Fruit fly (Drosophila melanogaster) whole organism, embryonic: ENCODE data around the gene Rpn9.

Experiments
- Ada2b ChIP-seq: fragments of 200-800 bp; sonication (Bioruptor generic); IDR thresholded peaks from 2 replicates; pipeline ENCODE4 v1.3.6; 2022; ENCODE audit warnings: missing biosample characterization, missing genetic modification characterization
- Atf6 ChIP-seq: fragments of 200-800 bp; sonication (Bioruptor generic); IDR thresholded peaks from 2 replicates; pipeline ENCODE4 v1.3.6; 2022; ENCODE audit warnings: missing biosample characterization, missing genetic modification characterization
- Awh ChIP-seq: fragments of 200-800 bp; sonication (Bioruptor generic); IDR thresholded peaks from 2 replicates; pipeline ENCODE4, ENCODE4 v1.3.6; 2022; ENCODE audit warnings: missing biosample characterization, missing genetic modification characterization
- CG10209 ChIP-seq: fragments of 200-800 bp; sonication (Bioruptor generic); optimal IDR thresholded peaks from 3 replicates; lab custom pipeline; 2017; ENCODE audit warnings: missing biosample characterization, mild to moderate bottlenecking, missing genetic modification characterization, missing genetic modification reagents
- CG12659 ChIP-seq: fragments of 200-800 bp; sonication (Bioruptor generic); optimal IDR thresholded peaks from 3 replicates; lab custom pipeline; 2017; ENCODE audit warnings: mild to moderate bottlenecking, missing biosample characterization, missing genetic modification reagents, missing genetic modification characterization
- CG12744 ChIP-seq: fragments of 200-800 bp; sonication (Bioruptor generic); optimal IDR thresholded peaks from 2 replicates; lab custom pipeline; 2016; ENCODE audit warnings: missing biosample characterization, missing genetic modification characterization
- CG12942 ChIP-seq: fragments of 200-800 bp; sonication (Bioruptor generic); optimal IDR thresholded peaks from 3 replicates; lab custom pipeline; 2016; ENCODE audit warnings: missing biosample characterization, missing genetic modification characterization
- CG13624 ChIP-seq: fragments of 200-800 bp; sonication (Bioruptor generic); optimal IDR thresholded peaks from 2 replicates; lab custom pipeline; 2016; ENCODE audit warnings: missing biosample characterization, missing genetic modification characterization
- CG15479 ChIP-seq: fragments of 200-800 bp; sonication (Bioruptor generic); optimal IDR thresholded peaks from 3 replicates; lab custom pipeline; 2019; ENCODE audit warnings: missing biosample characterization, mild to moderate bottlenecking, missing genetic modification characterization, moderate library complexity
- CG1603 ChIP-seq: fragments of 200-800 bp; sonication (Bioruptor generic); optimal IDR thresholded peaks from 2 replicates; lab custom pipeline; 2019; ENCODE audit warnings: missing biosample characterization, mild to moderate bottlenecking, missing genetic modification characterization, moderate library complexity
- CG16813 ChIP-seq: fragments of 200-800 bp; sonication (Bioruptor generic); IDR thresholded peaks from 3 replicates; pipeline ENCODE4 v1.3.6; 2022; ENCODE audit warnings: missing biosample characterization, missing genetic modification characterization; ENCODE audit not compliant: partially characterized antibody
- CG16863 ChIP-seq: fragments of 200-800 bp; sonication (Bioruptor generic); optimal IDR thresholded peaks from 3 replicates; lab custom pipeline; 2016; ENCODE audit warnings: missing biosample characterization, missing genetic modification characterization
- CG31388 ChIP-seq: fragments of 200-800 bp; sonication (Bioruptor generic); optimal IDR thresholded peaks from 2 replicates; lab custom pipeline; 2016; ENCODE audit warnings: missing biosample characterization, missing genetic modification characterization
- CG4617 ChIP-seq: fragments of 200-800 bp; sonication (Bioruptor generic); optimal IDR thresholded peaks from 3 replicates; lab custom pipeline; 2016; ENCODE audit warnings: missing biosample characterization, missing genetic modification characterization, borderline replicate concordance
- CG5180 ChIP-seq: fragments of 200-800 bp; sonication (Bioruptor generic); optimal IDR thresholded peaks from 3 replicates; lab custom pipeline; 2017; ENCODE audit warnings: missing biosample characterization, missing genetic modification characterization, mild to moderate bottlenecking, moderate library complexity, missing genetic modification reagents
- CG6791 ChIP-seq: fragments of 200-800 bp; sonication (Bioruptor generic); IDR thresholded peaks from 3 replicates; pipeline ENCODE4 v1.3.6; 2022; ENCODE audit warnings: missing biosample characterization, missing genetic modification characterization; ENCODE audit not compliant: partially characterized antibody
- CG7556 ChIP-seq: fragments of 200-800 bp; sonication (Bioruptor generic); optimal IDR thresholded peaks from 2 replicates; lab custom pipeline; 2017; ENCODE audit warnings: missing biosample characterization, mild to moderate bottlenecking, missing genetic modification characterization
- CG7839 ChIP-seq: fragments of 200-800 bp; sonication (Bioruptor generic); optimal IDR thresholded peaks from 3 replicates; lab custom pipeline; 2018; ENCODE audit warnings: missing biosample characterization, mild to moderate bottlenecking, missing genetic modification characterization, moderate library complexity
- CG8359 ChIP-seq: fragments of 200-800 bp; sonication (Bioruptor generic); optimal IDR thresholded peaks from 2 replicates; lab custom pipeline; 2017; ENCODE audit warnings: missing biosample characterization, mild to moderate bottlenecking, missing genetic modification characterization, borderline replicate concordance
- CG8388 ChIP-seq: fragments of 200-800 bp; sonication (Bioruptor generic); optimal IDR thresholded peaks from 2 replicates; lab custom pipeline; 2019; ENCODE audit warnings: missing biosample characterization, mild to moderate bottlenecking, missing genetic modification characterization, moderate library complexity
- D19A ChIP-seq: fragments of 200-800 bp; optimal IDR thresholded peaks from 3 replicates; lab custom pipeline; 2019; ENCODE audit warnings: missing biosample characterization, mild to moderate bottlenecking, missing genetic modification characterization, moderate library complexity
- Doc3 ChIP-seq: fragments of 200-800 bp; sonication (Bioruptor generic); IDR thresholded peaks from 3 replicates; pipeline ENCODE4 v1.3.6; 2022; ENCODE audit warnings: missing biosample characterization, missing genetic modification characterization; ENCODE audit not compliant: partially characterized antibody
- Dp ChIP-seq: fragments of 200-800 bp; sonication (Bioruptor generic); optimal IDR thresholded peaks from 2 replicates; lab custom pipeline; 2018; ENCODE audit warnings: missing biosample characterization, mild to moderate bottlenecking, missing genetic modification characterization, moderate library complexity
- Dref ChIP-seq: fragments of 200-800 bp; sonication (Bioruptor generic); IDR thresholded peaks from 2 replicates; pipeline ENCODE4 v1.3.6; 2022; ENCODE audit warnings: missing biosample characterization, missing genetic modification characterization
- Ets97D ChIP-seq: fragments of 200-800 bp; sonication (Bioruptor generic); optimal IDR thresholded peaks from 3 replicates; lab custom pipeline; 2016; ENCODE audit warnings: missing biosample characterization, missing genetic modification characterization
- Fer1 ChIP-seq: fragments of 200-800 bp; sonication (Bioruptor generic); optimal IDR thresholded peaks from 2 replicates; lab custom pipeline; 2017; ENCODE audit warnings: missing biosample characterization, mild to moderate bottlenecking, missing genetic modification characterization
- HHEX ChIP-seq: fragments of 200-800 bp; sonication (Bioruptor generic); optimal IDR thresholded peaks from 3 replicates; lab custom pipeline; 2017; ENCODE audit warnings: missing biosample characterization, mild to moderate bottlenecking, missing genetic modification characterization, missing genetic modification reagents
- Nf-YC ChIP-seq: fragments of 200-800 bp; optimal IDR thresholded peaks from 3 replicates; lab custom pipeline; 2019; ENCODE audit warnings: missing biosample characterization, mild to moderate bottlenecking, missing genetic modification characterization, moderate library complexity
- Oli ChIP-seq: fragments of 200-800 bp; sonication (Bioruptor generic); optimal IDR thresholded peaks from 2 replicates; lab custom pipeline; 2018; ENCODE audit warnings: missing biosample characterization, mild to moderate bottlenecking, missing genetic modification characterization, moderate library complexity
- Pdp1 ChIP-seq, 2 experiments: fragments of 200-800 bp; sonication (Bioruptor generic); optimal IDR thresholded peaks; 3 replicates each; lab custom pipeline; 2016; ENCODE audit warnings: missing biosample characterization in 2 of 2, missing genetic modification characterization in 2 of 2, mild to moderate bottlenecking in 1 of 2, moderate library complexity in 1 of 2
- Rfx ChIP-seq: fragments of 200-800 bp; sonication (Bioruptor generic); IDR thresholded peaks from 2 replicates; pipeline ENCODE4 v1.3.6; 2022; ENCODE audit warnings: missing biosample characterization, missing genetic modification characterization
- Xrp1 ChIP-seq: fragments of 200-800 bp; sonication (Bioruptor generic); IDR thresholded peaks from 2 replicates; pipeline ENCODE4 v1.3.6; 2022; ENCODE audit warnings: missing biosample characterization, missing genetic modification characterization
- YL-1 ChIP-seq: fragments of 200-800 bp; sonication (Bioruptor generic); optimal IDR thresholded peaks from 3 replicates; lab custom pipeline; 2017; ENCODE audit warnings: missing biosample characterization, mild to moderate bottlenecking, missing genetic modification characterization
- aop ChIP-seq: fragments of 200-800 bp; sonication (Bioruptor generic); IDR thresholded peaks from 2 replicates; pipeline ENCODE4 v1.3.6; 2022; ENCODE audit warnings: missing biosample characterization, missing genetic modification characterization
- cato ChIP-seq: fragments of 200-800 bp; sonication (Bioruptor generic); optimal IDR thresholded peaks from 2 replicates; lab custom pipeline; 2016; ENCODE audit warnings: missing biosample characterization, missing genetic modification characterization, borderline replicate concordance
- emc ChIP-seq: fragments of 200-800 bp; sonication (Bioruptor generic); optimal IDR thresholded peaks from 2 replicates; lab custom pipeline; 2016; ENCODE audit warnings: missing biosample characterization, missing genetic modification characterization
- esg ChIP-seq: fragments of 200-800 bp; sonication (Bioruptor generic); conservative IDR thresholded peaks from 2 replicates; pipeline ENCODE4 v1.3.6; 2022; ENCODE audit warnings: missing biosample characterization, missing genetic modification characterization
- grau ChIP-seq: fragments of 200-800 bp; optimal IDR thresholded peaks from 3 replicates; lab custom pipeline; 2019; ENCODE audit warnings: missing biosample characterization, mild to moderate bottlenecking, missing genetic modification characterization, moderate library complexity
- hb ChIP-seq: fragments of 200-800 bp; sonication (Bioruptor generic); IDR thresholded peaks from 3 replicates; pipeline ENCODE4 v1.3.6; 2022; ENCODE audit warnings: missing biosample characterization, missing genetic modification characterization; ENCODE audit not compliant: partially characterized antibody
- insv ChIP-seq, 2 experiments: fragments of 200-800 bp; sonication (Bioruptor generic); optimal IDR thresholded peaks; 3 replicates each; lab custom pipeline; 2016 to 2018; ENCODE audit warnings: missing biosample characterization in 2 of 2, missing genetic modification characterization in 2 of 2
- nerfin-2 ChIP-seq: fragments of 200-800 bp; sonication (Bioruptor generic); IDR thresholded peaks from 2 replicates; pipeline ENCODE4 v1.3.6; 2022; ENCODE audit warnings: missing biosample characterization, missing genetic modification characterization; ENCODE audit not compliant: partially characterized antibody
- prd ChIP-seq, 3 experiments: fragments of >200 bp in 2 of 3; fragments of 200-800 bp in 1 of 3; sonication (Bioruptor generic) in 1 of 3; optimal IDR thresholded peaks in 2 of 3; IDR thresholded peaks in 1 of 3; 2 replicates in 2 of 3; 3 replicates in 1 of 3; pipeline versions ENCODE4 v1.3.6 to Lab custom; 2017 to 2022; ENCODE audit warnings: missing biosample characterization in 1 of 3, missing genetic modification characterization in 1 of 3
- schlank ChIP-seq: fragments of 200-800 bp; sonication (Bioruptor generic); optimal IDR thresholded peaks from 2 replicates; lab custom pipeline; 2018; ENCODE audit warnings: missing biosample characterization, mild to moderate bottlenecking, missing genetic modification characterization
- sd ChIP-seq: fragments of 200-800 bp; sonication (Bioruptor generic); optimal IDR thresholded peaks from 3 replicates; lab custom pipeline; 2018; ENCODE audit warnings: missing biosample characterization, mild to moderate bottlenecking, missing genetic modification characterization, moderate library complexity
- ssp ChIP-seq: fragments of 200-800 bp; sonication (Bioruptor generic); IDR thresholded peaks from 2 replicates; pipeline ENCODE4 v1.3.6; 2022; ENCODE audit warnings: missing biosample characterization, missing genetic modification characterization
- vnd ChIP-seq: fragments of 200-800 bp; sonication (Bioruptor generic); IDR thresholded peaks from 3 replicates; pipeline ENCODE4 v1.3.6; 2022; ENCODE audit warnings: missing biosample characterization, missing genetic modification characterization; ENCODE audit not compliant: partially characterized antibody

Rpn9 gene

dm6 chr3R:23729632-23730471, 3.4 kb downstream of the Rpn9 start (continued):
- TF ChIP-seq CG5180 (GFP tag; lab: Kevin White, UChicago) = peak; percentile 42
- no peak for TF ChIP-seq aop (GFP tag; lab: Robert Waterston, UW)
- TF ChIP-seq CG10209 (GFP tag; lab: Kevin White, UChicago) = no peak
- TF ChIP-seq Pdp1 (GFP tag; optimal IDR thresholded peaks at IDR 0.05; lab: Kevin White, UChicago) = peak in 1 of 2 experiments; percentile 11
- TF ChIP-seq CG6791 (GFP tag; lab: Robert Waterston, UW) = peak; percentile 88; the same call in 2 of the 3 replicates
- peak; percentile 69 for TF ChIP-seq CG15479 (GFP tag; lab: Kevin White, UChicago)
- TF ChIP-seq CG12659 (GFP tag; lab: Kevin White, UChicago) = no peak
- TF ChIP-seq ssp = no peak
- TF ChIP-seq CG31388 (GFP tag; lab: Kevin White, UChicago) = no peak
- peak; percentile 19 for TF ChIP-seq D19A (tag; lab: Kevin White, UChicago)
- TF ChIP-seq prd (optimal IDR thresholded peaks at IDR 0.05; lab: Kevin White, UChicago) = no peak
- 0 out of 3 replicates have a peak, but pooled peaks have one; percentile 38 for TF ChIP-seq prd (GFP tag; IDR thresholded peaks at IDR 0.05; lab: Robert Waterston, UW)
- TF ChIP-seq Dref (GFP tag; lab: Robert Waterston, UW) = no peak
- TF ChIP-seq CG12942 (GFP tag; lab: Kevin White, UChicago) = no peak
- TF ChIP-seq CG8388 = no peak
- peak; percentile 40; the same call in 1 of the 2 replicates for TF ChIP-seq Atf6
- TF ChIP-seq Xrp1 (GFP tag; lab: Robert Waterston, UW) = peak; percentile 16; the same call in 1 of the 2 replicates
- no peak for TF ChIP-seq insv (GFP tag; optimal IDR thresholded peaks at IDR 0.05; lab: Kevin White, UChicago)
- TF ChIP-seq Doc3 (GFP tag; lab: Robert Waterston, UW) = no peak
- TF ChIP-seq sd = peak; percentile 92
- TF ChIP-seq Fer1 (GFP tag; lab: Kevin White, UChicago) = peak; percentile 26
- no peak for TF ChIP-seq Ada2b
- no peak for TF ChIP-seq schlank (tag; lab: Kevin White, UChicago)
- peak; percentile 7 for TF ChIP-seq CG12744 (GFP tag; lab: Kevin White, UChicago)
- TF ChIP-seq Nf-YC (tag; lab: Kevin White, UChicago) = peak; percentile 38
- no peak for TF ChIP-seq CG13624 (GFP tag; lab: Kevin White, UChicago)
- TF ChIP-seq Ets97D (GFP tag; lab: Kevin White, UChicago) = no peak
- peak; percentile 26 for TF ChIP-seq YL-1
- TF ChIP-seq cato (GFP tag; lab: Kevin White, UChicago) = no peak
- no peak for TF ChIP-seq Awh (GFP tag; lab: Robert Waterston, UW)
- no peak for TF ChIP-seq Oli (tag; lab: Kevin White, UChicago)
- peak; percentile 51; the same call in 2 of the 3 replicates for TF ChIP-seq CG16813
- peak; percentile 60 for TF ChIP-seq vnd
- TF ChIP-seq Dp (GFP tag; lab: Kevin White, UChicago) = no peak
- no peak for TF ChIP-seq CG8359
- no peak for TF ChIP-seq CG4617
- TF ChIP-seq nerfin-2 (GFP tag; lab: Robert Waterston, UW) = peak; percentile 66
- no peak for TF ChIP-seq CG7839 (tag; lab: Kevin White, UChicago)
- TF ChIP-seq CG1603 (tag; lab: Kevin White, UChicago) = no peak
- TF ChIP-seq esg = no peak
- peak; percentile 4; the same call in 1 of the 2 replicates for TF ChIP-seq Rfx (GFP tag; lab: Robert Waterston, UW)
- peak; percentile 14 for TF ChIP-seq grau
- TF ChIP-seq emc = no peak
- TF ChIP-seq hb (GFP tag; lab: Robert Waterston, UW) = peak; percentile 53; the same call in 1 of the 3 replicates
- no peak for TF ChIP-seq CG7556 (GFP tag; lab: Kevin White, UChicago)
- TF ChIP-seq CG16863 (GFP tag; lab: Kevin White, UChicago) = no peak
- TF ChIP-seq HHEX (GFP tag; lab: Kevin White, UChicago) = peak; percentile 35
